Worm (Caenorhabditis elegans) whole organism, L1 larva: Measurements from ENCODE around the gene csp-2.

Experiments used
- C34B4.2 ChIP-seq: sonication (generic microtip); optimal IDR thresholded peaks from 2 replicates; lab custom pipeline; 2017; ENCODE audit warnings: mild to moderate bottlenecking, missing genetic modification characterization, missing compliant biosample characterization
- Y116A8C.19 ChIP-seq: sonication (generic microtip); optimal IDR thresholded peaks from 2 replicates; lab custom pipeline; 2016; ENCODE audit warnings: missing compliant biosample characterization, missing genetic modification characterization, borderline replicate concordance
- alr-1 ChIP-seq: fragments of 200-800 bp; sonication (Bioruptor generic); optimal IDR thresholded peaks from 2 replicates; lab custom pipeline; 2018; ENCODE audit warnings: borderline replicate concordance, mild to moderate bottlenecking, missing genetic modification characterization, missing compliant biosample characterization
- blmp-1 ChIP-seq: fragments of 150-350 bp; optimal IDR thresholded peaks from 2 replicates; lab custom pipeline; 2014; ENCODE audit warnings: missing biosample characterization, missing genetic modification characterization
- dsc-1 ChIP-seq: sonication (generic microtip); optimal IDR thresholded peaks from 2 replicates; lab custom pipeline; 2016; ENCODE audit warnings: mild to moderate bottlenecking, missing genetic modification characterization, missing compliant biosample characterization
- efl-1 ChIP-seq, 4 experiments: fragments of 150-350 bp; optimal IDR thresholded peaks in 3 of 4; peaks in 1 of 4; 1 replicate in 1 of 4; 2 replicates in 3 of 4; lab custom pipeline; 2014; ENCODE audit warnings: missing biosample characterization in 2 of 4, missing genetic modification characterization in 2 of 4, missing genetic modification reagents in 2 of 4
- egl-13 ChIP-seq: sonication (generic microtip); optimal IDR thresholded peaks from 2 replicates; lab custom pipeline; 2016; ENCODE audit warnings: missing genotype, missing genetic modification reagents, missing genetic modification characterization, missing compliant biosample characterization
- egl-27 ChIP-seq, 2 experiments: fragments of 150-350 bp in 1 of 2; sonication (generic microtip); optimal IDR thresholded peaks; 3 replicates each; lab custom pipeline; 2017 to 2018; ENCODE audit warnings: missing biosample characterization in 2 of 2, missing genetic modification characterization in 2 of 2, missing genetic modification reagents in 2 of 2
- fkh-10 ChIP-seq: sonication (generic microtip); optimal IDR thresholded peaks from 2 replicates; lab custom pipeline; 2017; ENCODE audit warnings: missing biosample characterization, missing genetic modification reagents, missing genetic modification characterization
- hlh-4 ChIP-seq: sonication (generic microtip); optimal IDR thresholded peaks from 2 replicates; lab custom pipeline; 2016; ENCODE audit warnings: mild to moderate bottlenecking, missing genetic modification characterization, missing compliant biosample characterization
- jun-1 ChIP-seq: fragments of 150-350 bp; optimal IDR thresholded peaks from 2 replicates; lab custom pipeline; 2014; ENCODE audit warnings: missing biosample characterization, missing genetic modification reagents, missing genetic modification characterization
- lin-13 ChIP-seq: fragments of 150-350 bp; optimal IDR thresholded peaks from 2 replicates; lab custom pipeline; 2014; ENCODE audit warnings: missing biosample characterization, missing genetic modification reagents, missing genetic modification characterization
- lin-39 ChIP-seq: fragments of 150-350 bp; optimal IDR thresholded peaks from 2 replicates; lab custom pipeline; 2014; ENCODE audit warnings: missing biosample characterization, missing genetic modification reagents, missing genetic modification characterization
- nhr-47 ChIP-seq: sonication (generic microtip); optimal IDR thresholded peaks from 2 replicates; lab custom pipeline; 2016; ENCODE audit warnings: mild to moderate bottlenecking, missing genetic modification characterization, moderate library complexity, missing compliant biosample characterization
- nhr-77 ChIP-seq: fragments of 150-350 bp; optimal IDR thresholded peaks from 2 replicates; lab custom pipeline; 2014; ENCODE audit warnings: missing biosample characterization, missing genetic modification characterization
- pqm-1 ChIP-seq: sonication (generic microtip); optimal IDR thresholded peaks from 3 replicates; lab custom pipeline; 2017; ENCODE audit warnings: missing biosample characterization, missing genetic modification characterization
- unc-130 ChIP-seq: fragments of 150-350 bp; optimal IDR thresholded peaks from 2 replicates; lab custom pipeline; 2017; ENCODE audit warnings: missing biosample characterization, missing genetic modification characterization, inconsistent platforms
- vab-15 ChIP-seq: sonication (generic microtip); optimal IDR thresholded peaks from 2 replicates; lab custom pipeline; 2017; ENCODE audit warnings: missing genotype, mild to moderate bottlenecking, missing genetic modification characterization, missing compliant biosample characterization
- xbp-1 ChIP-seq: sonication (generic microtip); optimal IDR thresholded peaks from 2 replicates; lab custom pipeline; 2016; ENCODE audit warnings: missing genetic modification characterization, missing compliant biosample characterization

Gene csp-2

DNA sequence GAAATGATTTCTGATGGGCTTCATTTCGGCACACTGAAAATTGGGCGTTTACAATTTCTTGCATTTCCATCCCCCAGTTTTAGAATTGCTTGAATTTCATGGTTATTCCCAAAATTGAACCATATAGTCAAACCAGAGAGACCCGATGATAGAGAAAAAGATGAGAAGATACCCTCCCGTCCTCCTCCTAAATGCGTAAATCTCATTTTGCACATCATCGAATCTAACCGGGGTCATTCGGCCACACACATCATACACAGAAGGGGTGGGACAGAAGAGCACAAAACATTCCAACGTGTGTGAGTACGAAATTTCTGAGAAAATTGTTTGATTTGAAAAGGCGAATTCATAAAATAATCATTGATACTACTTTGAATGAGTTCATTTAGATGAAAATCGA lies 56.1 kb downstream of the csp-2 start:
- TF ChIP-seq pqm-1 (tag; lab: Kevin White, UChicago) (no peak), efl-1 (optimal IDR thresholded peaks at IDR 0.05; lab: Kevin White, UChicago) (no peak), efl-1 (GFP tag; optimal IDR thresholded peaks at IDR 0.05 in 1 of 2; lab: Kevin White, UChicago) (peak in 1 of 2 experiments; percentile 72), fkh-10 (GFP tag; lab: Kevin White, UChicago) (peak; percentile 22)

DNA sequence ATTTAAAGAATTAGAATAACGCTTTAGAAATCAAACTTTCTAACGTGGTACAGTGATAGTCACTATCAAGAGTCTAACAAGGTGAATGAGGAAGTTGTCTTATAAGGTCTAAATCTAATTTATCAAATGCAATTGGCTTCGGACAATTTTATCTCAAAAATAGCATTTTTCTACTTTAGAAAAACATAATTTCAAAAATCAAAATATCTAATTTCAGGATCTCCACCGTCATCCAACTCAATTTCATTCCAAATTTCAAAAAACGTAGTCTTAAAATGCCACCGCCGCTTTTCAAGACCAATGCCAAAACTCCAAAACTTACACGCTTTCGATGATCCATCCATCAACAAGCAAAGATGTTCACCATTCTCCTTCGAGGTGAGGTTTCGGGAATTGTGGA lies 57.5 kb downstream of the csp-2 start, which contains the start of gene Y73B6BL.270:
Y73B6BL.270 (plus strand) TSS at position 301 of the 400 bp plus-strand sequence.
- TF ChIP-seq jun-1 (tag; lab: Kevin White, UChicago) (no peak), C34B4.2 (tag; lab: Kevin White, UChicago) (no peak), egl-13 (tag; lab: Kevin White, UChicago) (no peak), egl-27 (tag; optimal IDR thresholded peaks at IDR 0.05; lab: Kevin White, UChicago) (no peak), nhr-47 (tag; lab: Kevin White, UChicago) (no peak), lin-13 (GFP tag; lab: Kevin White, UChicago) (no peak), xbp-1 (tag; lab: Kevin White, UChicago) (no peak), Y116A8C.19 (tag; lab: Kevin White, UChicago) (no peak), blmp-1 (tag; lab: Kevin White, UChicago) (no peak), hlh-4 (tag; lab: Kevin White, UChicago) (no peak), nhr-77 (tag; lab: Kevin White, UChicago) (no peak), unc-130 (tag; lab: Kevin White, UChicago) (no peak), lin-39 (tag; lab: Kevin White, UChicago) (no peak), vab-15 (tag; lab: Kevin White, UChicago) (no peak), dsc-1 (no peak), alr-1 (tag; lab: Kevin White, UChicago) (no peak)
